Worm (Caenorhabditis elegans): ENCODE measurements around the gene hsd-3.

Gene hsd-3

DNA sequence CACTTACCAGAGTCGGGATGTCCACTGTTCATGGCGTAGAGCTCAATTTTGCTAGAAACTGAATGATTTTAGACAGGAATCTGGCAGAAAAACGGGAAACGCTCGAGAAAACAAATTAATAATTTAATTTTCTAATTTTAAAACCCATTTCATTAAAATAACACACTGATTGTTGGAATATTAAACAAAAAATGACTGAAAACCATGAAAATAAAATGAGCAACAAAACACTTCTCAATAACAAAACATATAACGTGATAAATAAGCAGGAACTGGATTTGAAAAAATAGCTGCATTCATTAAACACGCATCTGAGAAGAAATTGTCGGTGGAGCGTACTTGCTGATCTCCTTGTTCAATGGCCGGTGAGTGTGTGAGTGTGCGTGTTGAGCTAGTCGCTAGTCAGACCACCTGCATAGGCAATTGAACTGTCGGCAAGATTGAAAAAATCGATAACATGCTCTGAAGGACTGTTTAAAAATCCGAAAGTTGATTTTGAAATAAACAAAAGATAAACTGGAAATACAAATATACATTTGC, 11.5 kb upstream of the hsd-3 start, which contains the start of gene ZC8.6 (continued):
- TF ChIP-seq nhr-11 (tag; optimal IDR thresholded peaks at IDR 0.05) = no peak
- TF ChIP-seq ces-1 (GFP tag; optimal IDR thresholded peaks at IDR 0.05) = no peak
- no peak for TF ChIP-seq snpc-4 (tag; optimal IDR thresholded peaks at IDR 0.05)
- TF ChIP-seq efl-3 (GFP tag; optimal IDR thresholded peaks at IDR 0.05) = no peak
- no peak for TF ChIP-seq ets-5 (GFP tag; IDR thresholded peaks at IDR 0.05)
- TF ChIP-seq nhr-237 (tag; optimal IDR thresholded peaks at IDR 0.05) = no peak
- TF ChIP-seq C04F5.9 (tag; optimal IDR thresholded peaks at IDR 0.05) = no peak
- TF ChIP-seq pax-3 (tag; optimal IDR thresholded peaks at IDR 0.05) = no peak

ce11 chrX:4998875-4999274, 10.2 kb upstream of the hsd-3 start, which contains the start of gene set-30:
Gene set-30 (plus strand): TSS chrX:4999270.
- TF ChIP-seq lin-14 (GFP tag; optimal IDR thresholded peaks at IDR 0.05) (peak; percentile 25), skn-1 (tag; optimal IDR thresholded peaks at IDR 0.05) (peak; percentile 29), lin-35 (GFP tag; optimal IDR thresholded peaks at IDR 0.05) (no peak), nhr-19 (GFP tag; conservative IDR thresholded peaks at IDR 0.05) (peak; percentile 18; the same call in 1 of the 2 replicates), zip-4 (GFP tag; optimal IDR thresholded peaks at IDR 0.05) (peak; percentile 1), unc-130 (tag; optimal IDR thresholded peaks at IDR 0.05) (no peak), rnt-1 (tag; optimal IDR thresholded peaks at IDR 0.05) (peak; percentile 17), lin-15B (tag; optimal IDR thresholded peaks at IDR 0.05) (no peak)

DNA sequence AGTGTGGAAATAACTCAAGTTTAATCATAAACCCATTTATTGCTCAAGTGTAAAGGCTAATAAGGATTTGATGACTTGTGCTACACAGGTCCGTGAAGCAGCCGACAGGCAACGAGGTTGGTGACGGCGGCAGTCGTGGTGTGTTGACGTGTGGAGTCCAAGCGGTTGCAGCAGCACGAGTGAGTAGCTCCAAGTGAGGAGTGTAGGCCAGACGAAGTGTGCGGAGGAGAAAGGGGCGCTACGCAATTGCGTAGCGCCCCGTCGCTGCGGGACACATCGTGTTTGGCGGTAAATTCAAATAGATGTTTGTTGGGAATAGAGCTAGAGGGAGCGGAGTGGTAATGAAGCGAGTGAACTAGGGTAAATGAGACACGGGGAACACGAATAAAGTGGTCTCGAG, 4.8 kb upstream of the hsd-3 start:
- TF ChIP-seq rnt-1 (tag; optimal IDR thresholded peaks at IDR 0.05) = peak; percentile 35

DNA sequence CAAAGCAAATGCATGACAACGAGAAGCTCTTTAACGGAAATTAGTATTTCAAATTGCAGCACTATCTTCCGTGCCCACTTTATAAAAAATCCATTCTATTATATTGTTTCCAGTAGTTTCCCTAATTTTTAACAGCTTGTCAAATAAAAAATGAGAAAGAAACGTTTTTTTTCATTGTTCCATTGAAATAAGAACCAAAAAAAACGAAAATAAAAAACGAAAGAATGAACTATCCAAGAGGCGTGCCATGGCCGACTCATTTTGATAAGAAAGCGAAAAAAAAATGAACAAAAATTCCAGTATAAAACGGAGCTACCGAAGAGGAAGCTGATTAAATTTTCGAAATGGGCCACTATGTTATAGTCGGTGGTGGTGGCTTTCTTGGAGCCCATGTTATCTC, 4.2 kb upstream of the hsd-3 start, which contains the start of gene hsd-2:
TSS of gene hsd-2 (plus strand) at position 301 of the 400 bp plus-strand sequence.
- TF ChIP-seq swsn-7 (tag; optimal IDR thresholded peaks at IDR 0.05) (no peak), efl-1 (optimal IDR thresholded peaks at IDR 0.05) (no peak), efl-1 (GFP tag; optimal IDR thresholded peaks at IDR 0.05 in 1 of 2) (peak in 1 of 2 experiments; percentile 56)

- no peak for TF ChIP-seq rnt-1 (tag; optimal IDR thresholded peaks at IDR 0.05)
- peak; percentile 56 for TF ChIP-seq elt-2 (tag; optimal IDR thresholded peaks at IDR 0.05)
Measured at ce11 chrX:5006972-5007371, 2.1 kb upstream of the hsd-3 start.

DNA sequence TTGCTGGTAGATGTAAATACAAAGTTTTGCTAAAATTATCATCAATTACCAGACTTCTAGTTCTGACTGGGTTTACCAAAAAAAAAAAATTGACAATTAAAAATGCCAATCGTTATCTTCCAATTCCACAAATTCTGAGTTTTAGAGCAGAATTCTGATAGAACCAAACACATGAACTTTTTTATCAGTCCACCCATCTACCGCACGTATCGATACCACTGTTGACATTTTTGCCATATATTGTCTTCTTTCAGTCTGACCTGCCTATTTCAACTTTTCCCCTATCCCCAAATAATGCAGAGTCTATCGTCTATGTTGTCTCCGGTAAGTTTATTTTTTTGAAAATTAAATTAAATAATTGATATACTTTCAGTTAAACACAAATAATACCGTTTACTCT, 4.7 kb downstream of the hsd-3 start, which contains the start of gene ZC449.7:
TSS of gene ZC449.7 (plus strand) at position 249 of the 400 bp plus-strand sequence.
- no peak for TF ChIP-seq ceh-82 (tag; optimal IDR thresholded peaks at IDR 0.05)
- TF ChIP-seq elt-2 (tag; optimal IDR thresholded peaks at IDR 0.05) = peak; percentile 39
- no peak for TF ChIP-seq ets-5 (GFP tag; IDR thresholded peaks at IDR 0.05)
- no peak for TF ChIP-seq lin-39 (tag; optimal IDR thresholded peaks at IDR 0.05)

ce11 chrX:5015775-5016174, 6.7 kb downstream of the hsd-3 start, which contains the start of gene ZC449.8:
Gene ZC449.8 (plus strand): TSS chrX:5016075.
- TF ChIP-seq egl-13 (tag; optimal IDR thresholded peaks at IDR 0.05) = no peak

DNA sequence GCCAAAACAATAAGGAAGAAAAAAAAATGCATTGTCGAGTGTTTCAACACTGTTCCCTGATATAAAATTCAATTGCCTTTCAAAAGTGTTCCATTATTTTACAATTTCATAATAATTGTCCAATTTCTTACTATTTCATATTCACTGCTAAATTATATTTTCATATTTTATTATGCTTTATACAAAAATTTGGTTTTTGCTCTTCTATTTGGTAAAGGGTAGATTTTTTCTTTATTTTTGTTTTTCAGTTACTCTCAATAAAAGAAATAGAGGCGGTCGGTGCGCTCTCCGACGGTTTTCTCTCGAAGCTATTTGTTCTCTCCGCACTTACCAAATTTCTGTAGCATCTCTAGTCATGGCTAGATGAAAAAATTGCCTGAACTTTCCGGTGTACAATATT, 8.5 kb downstream of the hsd-3 start, which contains the start of gene sek-3:
TSS of gene sek-3 (plus strand) at position 301 of the 400 bp plus-strand sequence.
- no peak for TF ChIP-seq xbp-1 (tag; optimal IDR thresholded peaks at IDR 0.05)
- no peak for TF ChIP-seq ceh-82 (tag; optimal IDR thresholded peaks at IDR 0.05)
- no peak for TF ChIP-seq jun-1 (tag; optimal IDR thresholded peaks at IDR 0.05)
- TF ChIP-seq efl-1 (optimal IDR thresholded peaks at IDR 0.05) = no peak
- no peak for TF ChIP-seq efl-1 (GFP tag; optimal IDR thresholded peaks at IDR 0.05 in 1 of 2)
- TF ChIP-seq dsc-1 (tag; optimal IDR thresholded peaks at IDR 0.05) = no peak
- no peak for TF ChIP-seq nhr-84 (tag; optimal IDR thresholded peaks at IDR 0.05)
- no peak for TF ChIP-seq C04F5.9 (tag; optimal IDR thresholded peaks at IDR 0.05)
- no peak for TF ChIP-seq nhr-85 (tag)
- TF ChIP-seq sox-4 (tag; optimal IDR thresholded peaks at IDR 0.05) = no peak
- no peak for TF ChIP-seq tlp-1 (tag; optimal IDR thresholded peaks at IDR 0.05)
- TF ChIP-seq unc-86 (tag; optimal IDR thresholded peaks at IDR 0.05) = no peak

All from whole organism, L1 larva.